Worm (Caenorhabditis elegans) whole organism, L3 larva: ENCODE results near the gene C41G6.12.

Source experiments
- aly-2 ChIP-seq: fragments of 150-350 bp; optimal IDR thresholded peaks from 2 replicates; lab custom pipeline; 2014; ENCODE audit warnings: missing biosample characterization, missing genetic modification characterization
- ceh-28 ChIP-seq: fragments of 150-350 bp; optimal IDR thresholded peaks from 2 replicates; lab custom pipeline; 2014; ENCODE audit warnings: missing biosample characterization, missing genetic modification reagents, missing genetic modification characterization
- egl-27 ChIP-seq: sonication (generic microtip); optimal IDR thresholded peaks from 4 replicates; lab custom pipeline; 2017; ENCODE audit warnings: missing biosample characterization, missing genetic modification reagents, missing genetic modification characterization
- elt-1 ChIP-seq: fragments of 150-350 bp; optimal IDR thresholded peaks from 2 replicates; lab custom pipeline; 2014; ENCODE audit warnings: missing biosample characterization, missing genetic modification characterization
- elt-3 ChIP-seq, 3 experiments: fragments of 150-350 bp in 1 of 3; sonication (generic microtip) in 2 of 3; optimal IDR thresholded peaks; 2 replicates in 2 of 3; 4 replicates in 1 of 3; lab custom pipeline; 2014 to 2017; ENCODE audit warnings: missing biosample characterization in 3 of 3, missing genetic modification characterization in 3 of 3
- nhr-28 ChIP-seq: fragments of 150-350 bp; optimal IDR thresholded peaks from 2 replicates; lab custom pipeline; 2014; ENCODE audit warnings: missing biosample characterization, missing genetic modification characterization
- pha-4 ChIP-seq: fragments of 150-350 bp; optimal IDR thresholded peaks from 2 replicates; lab custom pipeline; 2014; ENCODE audit warnings: missing biosample characterization, missing genetic modification reagents, missing genetic modification characterization
- skn-1 ChIP-seq: fragments of 150-350 bp; optimal IDR thresholded peaks from 2 replicates; lab custom pipeline; 2014; ENCODE audit warnings: missing biosample characterization, missing genetic modification characterization
- ztf-11 ChIP-seq: fragments of 150-350 bp; optimal IDR thresholded peaks from 2 replicates; lab custom pipeline; 2014; ENCODE audit warnings: missing biosample characterization, missing genetic modification characterization

DNA sequence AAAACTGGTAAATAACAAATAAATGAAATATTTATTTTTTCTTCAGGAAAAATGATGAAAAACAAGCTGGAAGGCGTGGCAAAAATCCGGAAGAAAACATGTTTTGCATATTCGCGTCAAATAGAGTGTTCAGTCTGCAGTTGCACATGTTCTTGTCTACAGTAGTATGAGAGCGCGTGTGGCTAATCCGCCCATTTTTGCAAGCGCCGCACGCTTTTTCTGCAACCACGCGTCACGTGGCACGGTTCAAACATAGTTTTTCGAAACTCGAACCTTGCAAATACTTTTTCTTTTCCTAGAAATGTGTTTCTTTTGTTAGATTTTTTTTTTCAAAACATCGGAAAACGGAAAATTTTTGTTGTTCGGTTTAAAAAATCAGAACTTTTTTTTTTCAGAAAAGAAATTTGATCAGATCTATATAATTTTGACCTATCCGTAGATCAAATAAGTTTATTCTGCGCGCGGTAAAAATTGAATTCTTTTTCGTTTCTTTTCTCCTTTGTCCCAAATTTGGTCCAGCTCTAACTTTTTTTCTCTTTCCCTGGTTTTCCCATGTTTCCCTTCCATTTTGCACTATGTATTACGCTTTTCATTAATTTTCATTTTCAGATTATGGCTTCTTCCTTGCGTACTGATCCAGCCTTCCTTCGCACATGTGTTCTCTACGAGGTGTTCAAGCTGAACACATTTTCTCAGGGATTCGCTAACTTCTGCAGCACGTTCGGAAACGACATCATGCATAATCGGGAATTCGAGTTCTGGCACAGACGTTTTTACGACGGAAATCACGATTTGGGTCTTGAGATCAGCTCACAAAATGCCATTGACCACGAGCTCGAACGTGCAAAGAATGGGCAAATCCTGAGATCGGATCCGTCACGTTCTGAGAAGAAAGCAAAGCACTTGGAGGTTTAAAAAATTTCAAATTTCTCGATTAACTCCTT lies 23.2 kb downstream of the C41G6.12 start, which contains the start of gene Y75B12B.1:
- TF ChIP-seq pha-4 (tag; lab: Kevin White, UChicago) = no peak
- no peak for TF ChIP-seq aly-2
- no peak for TF ChIP-seq skn-1
- TF ChIP-seq elt-3 (tag; optimal IDR thresholded peaks at IDR 0.05; lab: Kevin White, UChicago) = no peak
- no peak for TF ChIP-seq elt-1
- no peak for TF ChIP-seq nhr-28 (tag; lab: Kevin White, UChicago)
- TF ChIP-seq egl-27 (tag; lab: Kevin White, UChicago) = no peak
- no peak for TF ChIP-seq ceh-28 (tag; lab: Kevin White, UChicago)
- TF ChIP-seq ztf-11 (tag; lab: Kevin White, UChicago) = no peak
